Worm (Caenorhabditis elegans): ENCODE results near the gene best-23.

ce11 chrII:7946830-7947425 is 39.5 kb upstream of the best-23 start, which contains the start of gene ZK669.5:
- TF ChIP-seq ama-1 (optimal IDR thresholded peaks at IDR 0.05) (no peak), tbx-37 (GFP tag; conservative IDR thresholded peaks at IDR 0.05) (no peak), flt-1 (GFP tag; IDR thresholded peaks at IDR 0.05) (no peak), hmbx-1 (tag; optimal IDR thresholded peaks at IDR 0.05) (no peak), scrt-1 (GFP tag; IDR thresholded peaks at IDR 0.05) (no peak), hmg-4 (GFP tag; optimal IDR thresholded peaks at IDR 0.05) (no peak), hnd-1 (tag; optimal IDR thresholded peaks at IDR 0.05) (no peak), tbx-11 (GFP tag; IDR thresholded peaks at IDR 0.05) (no peak)
